Worm (Caenorhabditis elegans) whole organism, dauer: ENCODE data around the gene R02D5.3.

Experiments used
- unc-62 ChIP-seq: sonication (generic microtip); optimal IDR thresholded peaks from 2 replicates; lab custom pipeline; 2017; ENCODE audit warnings: missing biosample characterization, missing genetic modification reagents, missing genetic modification characterization

Gene R02D5.3

ce11 chrV:14498204-14498603 is 15.2 kb downstream of the R02D5.3 start:
- no peak for TF ChIP-seq unc-62 (GFP tag; lab: Kevin White, UChicago)

- TF ChIP-seq unc-62 (GFP tag; lab: Kevin White, UChicago): no peak
Observed at ce11 chrV:14499074-14499864, 16.3 kb downstream of the R02D5.3 start.

- no peak for TF ChIP-seq unc-62 (GFP tag; lab: Kevin White, UChicago)
Observed at ce11 chrV:14500554-14500953, 17.6 kb downstream of the R02D5.3 start.

- no peak for TF ChIP-seq unc-62 (GFP tag; lab: Kevin White, UChicago)
Observed at ce11 chrV:14501136-14501535, 18.2 kb downstream of the R02D5.3 start, which contains the start of gene R02D5.24. Gene R02D5.24, plus strand, starts transcription at chrV:14501340.

- TF ChIP-seq unc-62 (GFP tag; lab: Kevin White, UChicago): no peak
Observed at ce11 chrV:14503065-14503464, 20.1 kb downstream of the R02D5.3 start.

- TF ChIP-seq unc-62 (GFP tag; lab: Kevin White, UChicago): no peak
Observed at ce11 chrV:14504120-14504519, 21.2 kb downstream of the R02D5.3 start.

- no peak for TF ChIP-seq unc-62 (GFP tag; lab: Kevin White, UChicago)
Observed at ce11 chrV:14504774-14505173, 21.8 kb downstream of the R02D5.3 start.

- TF ChIP-seq unc-62 (GFP tag; lab: Kevin White, UChicago): no peak
Observed at ce11 chrV:14505745-14506214, 22.8 kb downstream of the R02D5.3 start.

ce11 chrV:14506713-14507675 is 24.0 kb downstream of the R02D5.3 start:
- TF ChIP-seq unc-62 (GFP tag; lab: Kevin White, UChicago): no peak

ce11 chrV:14508005-14508521 is 25.1 kb downstream of the R02D5.3 start, which contains the start of gene R02D5.1:
Gene R02D5.1, plus strand, starts transcription at chrV:14508249.
- TF ChIP-seq unc-62 (GFP tag; lab: Kevin White, UChicago): no peak

ce11 chrV:14508556-14508955 is 25.6 kb downstream of the R02D5.3 start:
- TF ChIP-seq unc-62 (GFP tag; lab: Kevin White, UChicago): no peak

- TF ChIP-seq unc-62 (GFP tag; lab: Kevin White, UChicago): no peak
Observed at ce11 chrV:14510746-14511145, 27.8 kb downstream of the R02D5.3 start, which contains the start of gene R02D5.9. Gene R02D5.9, minus strand, starts transcription at chrV:14511123.

- no peak for TF ChIP-seq unc-62 (GFP tag; lab: Kevin White, UChicago)
Observed at ce11 chrV:14518010-14518409, 35.0 kb downstream of the R02D5.3 start, which contains the start of gene R02D5.6. Gene R02D5.6, minus strand, starts transcription at chrV:14518110.

- no peak for TF ChIP-seq unc-62 (GFP tag; lab: Kevin White, UChicago)
Observed at ce11 chrV:14519268-14519667, 36.3 kb downstream of the R02D5.3 start, which contains the start of gene R02D5.8. Gene R02D5.8, minus strand, starts transcription at chrV:14519368.

ce11 chrV:14521000-14521399 is 38.0 kb downstream of the R02D5.3 start, which contains the start of gene C53A5.17:
Gene C53A5.17, minus strand, starts transcription at chrV:14521100.
- no peak for TF ChIP-seq unc-62 (GFP tag; lab: Kevin White, UChicago)
